Worm (Caenorhabditis elegans): ENCODE data around the gene C55A6.4.

Gene C55A6.4

ce11 chrV:11490382-11490781 lies 27.3 kb downstream of the C55A6.4 start, which contains the start of gene dhs-19:
Gene dhs-19 (minus strand): TSS chrV:11490482.
- TF ChIP-seq ztf-28 (GFP tag; IDR thresholded peaks at IDR 0.05) (no peak), dox-1 (GFP tag; IDR thresholded peaks at IDR 0.05) (no peak), rec-8 (tag; optimal IDR thresholded peaks at IDR 0.05) (no peak), cebp-2 (GFP tag; IDR thresholded peaks at IDR 0.05) (no peak), ceh-27 (GFP tag; optimal IDR thresholded peaks at IDR 0.05) (no peak), repo-1 (tag; optimal IDR thresholded peaks at IDR 0.05) (no peak), snpc-1.3 (tag; optimal IDR thresholded peaks at IDR 0.05; ENCODE audit: insufficient read depth) (no peak), F49E8.2 (tag; optimal IDR thresholded peaks at IDR 0.05; ENCODE audit: insufficient read depth) (no peak), chd-7 (tag; optimal IDR thresholded peaks at IDR 0.05) (no peak), Y95B8A.8 (GFP tag; IDR thresholded peaks at IDR 0.05) (no peak), rpc-1 (optimal IDR thresholded peaks at IDR 0.05) (no peak), rpc-1 (tag; optimal IDR thresholded peaks at IDR 0.05) (no peak), dpff-1 (tag; optimal IDR thresholded peaks at IDR 0.05) (no peak), zim-3 (tag; optimal IDR thresholded peaks at IDR 0.05) (no peak), hmg-20 (GFP tag; IDR thresholded peaks at IDR 0.05) (no peak), tlf-1 (GFP tag; optimal IDR thresholded peaks at IDR 0.05) (no peak), nfya-1 (tag; optimal IDR thresholded peaks at IDR 0.05; ENCODE audit: borderline replicate concordance, insufficient read depth) (no peak), sea-2 (GFP tag; IDR thresholded peaks at IDR 0.05) (no peak), ztf-25 (GFP tag; IDR thresholded peaks at IDR 0.05) (no peak)

- TF ChIP-seq aptf-2 (GFP tag; conservative IDR thresholded peaks at IDR 0.05), result no peak
- TF ChIP-seq snpc-4 (GFP tag; optimal IDR thresholded peaks at IDR 0.05), result no peak
- peak in 3 of 4 experiments; percentile 2 to 83 (median 70) for TF ChIP-seq snpc-4 (tag; optimal IDR thresholded peaks at IDR 0.05)
- TF ChIP-seq snpc-1.1 (tag; optimal IDR thresholded peaks at IDR 0.05; ENCODE audit: insufficient read depth), result peak; percentile 66
These were observed 29.4 kb downstream of the C55A6.4 start for ce11 chrV:11488288-11488687.

ce11 chrV:11486680-11487079 lies 31.0 kb downstream of the C55A6.4 start, which contains the start of gene T11F9.10:
Gene T11F9.10 (plus strand): TSS chrV:11486980.
- no peak for TF ChIP-seq atf-7 (tag; optimal IDR thresholded peaks at IDR 0.05)
- no peak for TF ChIP-seq sea-2 (GFP tag; IDR thresholded peaks at IDR 0.05)
- TF ChIP-seq F39B2.1 (GFP tag; IDR thresholded peaks at IDR 0.05), result no peak
- no peak for TF ChIP-seq lag-1 (GFP tag; IDR thresholded peaks at IDR 0.05)
- TF ChIP-seq egl-44 (GFP tag; IDR thresholded peaks at IDR 0.05), result no peak
- TF ChIP-seq lin-26 (GFP tag; IDR thresholded peaks at IDR 0.05), result no peak
- no peak for TF ChIP-seq C06A6.2 (GFP tag; conservative IDR thresholded peaks at IDR 0.05)
- no peak for TF ChIP-seq ztf-28 (GFP tag; IDR thresholded peaks at IDR 0.05)
- no peak for TF ChIP-seq F57A8.1 (GFP tag; optimal IDR thresholded peaks at IDR 0.05)
- TF ChIP-seq D2030.7 (GFP tag; IDR thresholded peaks at IDR 0.05), result no peak
- no peak for TF ChIP-seq T07F8.4 (tag; optimal IDR thresholded peaks at IDR 0.05)

- TF ChIP-seq snpc-4 (GFP tag; optimal IDR thresholded peaks at IDR 0.05) (no peak), snpc-4 (tag; optimal IDR thresholded peaks at IDR 0.05) (no peak), attf-6 (GFP tag; IDR thresholded peaks at IDR 0.05) (no peak), madf-6 (GFP tag; IDR thresholded peaks at IDR 0.05) (no peak), F10E7.11 (tag; optimal IDR thresholded peaks at IDR 0.05) (no peak), zfh-2 (GFP tag; conservative IDR thresholded peaks at IDR 0.05) (no peak), mel-28 (tag; optimal IDR thresholded peaks at IDR 0.05; ENCODE audit: borderline replicate concordance) (no peak)
These were observed 32.1 kb downstream of the C55A6.4 start, which contains the start of gene srh-1 for ce11 chrV:11485558-11485957. Gene srh-1 (plus strand): TSS chrV:11485858.

All from whole organism, young adult.